Fruit fly (Drosophila melanogaster) whole organism, embryonic: ENCODE data around the gene TyrRII.

Experiments
- CG12299 ChIP-seq: fragments of 200-800 bp; sonication (Bioruptor generic); optimal IDR thresholded peaks from 2 replicates; lab custom pipeline; 2018; ENCODE audit warnings: missing biosample characterization, mild to moderate bottlenecking, missing genetic modification characterization
- CG2120 ChIP-seq: fragments of 200-800 bp; sonication (Bioruptor generic); optimal IDR thresholded peaks from 3 replicates; lab custom pipeline; 2016; ENCODE audit warnings: missing biosample characterization, missing genetic modification characterization
- D19B ChIP-seq: fragments of 200-800 bp; sonication (Bioruptor generic); optimal IDR thresholded peaks from 2 replicates; lab custom pipeline; 2017; ENCODE audit warnings: missing biosample characterization, mild to moderate bottlenecking, missing genetic modification characterization
- Lpt ChIP-seq: fragments of >200 bp; optimal IDR thresholded peaks from 2 replicates; lab custom pipeline; 2018; ENCODE audit warnings: missing biosample characterization, missing genetic modification characterization
- PHDP ChIP-seq: fragments of 200-800 bp; sonication (Bioruptor generic); optimal IDR thresholded peaks from 3 replicates; lab custom pipeline; 2018; ENCODE audit warnings: missing biosample characterization, mild to moderate bottlenecking, missing genetic modification characterization, moderate library complexity
- Six4 ChIP-seq: fragments of 200-800 bp; sonication (Bioruptor generic); optimal IDR thresholded peaks from 2 replicates; lab custom pipeline; 2016; ENCODE audit warnings: missing biosample characterization, missing genetic modification characterization
- sim ChIP-seq: fragments of 200-800 bp; sonication (Bioruptor generic); IDR thresholded peaks from 2 replicates; pipeline ENCODE4 v1.3.6; 2022; ENCODE audit warnings: missing biosample characterization, missing genetic modification characterization

dm6 chr3R:17714773-17715344 lies 21.6 kb upstream of the TyrRII start:
- TF ChIP-seq D19B (GFP tag; lab: Kevin White, UChicago) (no peak), CG12299 (tag; lab: Kevin White, UChicago) (no peak), PHDP (tag; lab: Kevin White, UChicago) (no peak), CG2120 (GFP tag; lab: Kevin White, UChicago) (no peak), Lpt (no peak), sim (GFP tag; lab: Robert Waterston, UW) (no peak), Six4 (GFP tag; lab: Kevin White, UChicago) (no peak)
